Worm (Caenorhabditis elegans): ENCODE measurements around the gene wht-4.

- no peak for TF ChIP-seq ceh-16 (tag; optimal IDR thresholded peaks at IDR 0.05)
- TF ChIP-seq nhr-25 (tag; optimal IDR thresholded peaks at IDR 0.05), result no peak
- TF ChIP-seq ceh-9 (tag; optimal IDR thresholded peaks at IDR 0.05), result no peak
- TF ChIP-seq sea-2 (GFP tag; optimal IDR thresholded peaks at IDR 0.05), result no peak
- no peak for TF ChIP-seq nhr-77 (tag; optimal IDR thresholded peaks at IDR 0.05)
- TF ChIP-seq elt-3 (tag; optimal IDR thresholded peaks at IDR 0.05), result no peak
- TF ChIP-seq aly-2 (tag; optimal IDR thresholded peaks at IDR 0.05), result no peak
- TF ChIP-seq snpc-4 (tag; optimal IDR thresholded peaks at IDR 0.05), result no peak
- TF ChIP-seq eor-1 (tag; optimal IDR thresholded peaks at IDR 0.05), result no peak
These were observed 38.5 kb upstream of the wht-4 start, which contains the start of gene C17F4.3 for ce11 chrII:3240207-3240606.
